Worm (Caenorhabditis elegans): ENCODE measurements around the gene Y75B7AR.1.

Y75B7AR.1 gene

DNA sequence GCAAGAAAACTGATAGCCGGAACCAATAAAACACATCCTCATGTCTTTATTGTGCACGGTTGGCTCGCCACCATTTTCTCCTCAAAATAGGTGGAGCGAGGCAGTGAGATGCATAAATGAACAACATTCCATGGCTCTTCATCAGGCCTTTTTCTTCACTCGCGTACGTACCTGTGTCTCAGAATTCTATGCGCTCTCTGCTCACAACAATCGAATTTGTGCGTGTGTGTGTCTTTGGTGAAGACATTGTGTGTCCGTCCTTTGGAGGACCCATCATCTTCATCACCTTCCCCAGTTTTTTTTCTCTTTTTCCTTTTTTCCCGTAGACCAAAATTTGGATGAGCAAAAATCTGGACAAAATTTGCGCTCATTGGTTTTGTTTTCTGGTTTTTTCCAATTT is 29.5 kb upstream of the Y75B7AR.1 start:
- TF ChIP-seq zip-2 (tag; optimal IDR thresholded peaks at IDR 0.05) (no peak), unc-62 (GFP tag; optimal IDR thresholded peaks at IDR 0.05 in 1 of 2) (peak in 1 of 2 experiments; percentile 36), unc-62 (tag; optimal IDR thresholded peaks at IDR 0.05) (no peak)

- peak; percentile 56 for TF ChIP-seq aha-1 (tag)
- TF ChIP-seq unc-130 (GFP tag; optimal IDR thresholded peaks at IDR 0.05) = no peak
Measured at ce11 chrV:1416154-1416553, 23.4 kb upstream of the Y75B7AR.1 start.

- TF ChIP-seq nhr-28 (tag; optimal IDR thresholded peaks at IDR 0.05) = peak; percentile 25
- no peak for TF ChIP-seq attf-4 (tag; optimal IDR thresholded peaks at IDR 0.05)
- no peak for TF ChIP-seq nhr-77 (tag; optimal IDR thresholded peaks at IDR 0.05)
- no peak for TF ChIP-seq lin-38 (GFP tag; IDR thresholded peaks at IDR 0.05)
- TF ChIP-seq unc-62 (GFP tag; optimal IDR thresholded peaks at IDR 0.05 in 1 of 2) = no peak
- TF ChIP-seq unc-62 (tag; optimal IDR thresholded peaks at IDR 0.05) = no peak
- TF ChIP-seq daf-16 (GFP tag; optimal IDR thresholded peaks at IDR 0.05) = no peak
- TF ChIP-seq daf-16 (tag; optimal IDR thresholded peaks at IDR 0.05) = peak; percentile 22
- TF ChIP-seq unc-39 (tag; optimal IDR thresholded peaks at IDR 0.05) = no peak
- TF ChIP-seq ZK337.2 (GFP tag; IDR thresholded peaks at IDR 0.05) = no peak
- TF ChIP-seq madf-5 (GFP tag; IDR thresholded peaks at IDR 0.05) = no peak
- no peak for TF ChIP-seq ztf-7 (tag; optimal IDR thresholded peaks at IDR 0.05)
- no peak for TF ChIP-seq nhr-111 (GFP tag; optimal IDR thresholded peaks at IDR 0.05)
- no peak for TF ChIP-seq egl-43 (GFP tag; IDR thresholded peaks at IDR 0.05)
- TF ChIP-seq lin-15B (tag; optimal IDR thresholded peaks at IDR 0.05) = no peak
- no peak for TF ChIP-seq mep-1 (tag; optimal IDR thresholded peaks at IDR 0.05)
- TF ChIP-seq lin-13 (GFP tag; optimal IDR thresholded peaks at IDR 0.05) = no peak
- no peak for TF ChIP-seq nhr-76 (tag; optimal IDR thresholded peaks at IDR 0.05)
- no peak for TF ChIP-seq aly-2 (tag; optimal IDR thresholded peaks at IDR 0.05)
- peak; percentile 72 for TF ChIP-seq dmd-6 (GFP tag; IDR thresholded peaks at IDR 0.05)
- no peak for TF ChIP-seq ceh-32 (tag; optimal IDR thresholded peaks at IDR 0.05; ENCODE audit: poor library complexity)
- TF ChIP-seq mdl-1 (tag; optimal IDR thresholded peaks at IDR 0.05) = no peak
- no peak for TF ChIP-seq daf-8 (GFP tag; IDR thresholded peaks at IDR 0.05)
- TF ChIP-seq hlh-11 (tag; optimal IDR thresholded peaks at IDR 0.05) = peak; percentile 38
- no peak for TF ChIP-seq php-3 (GFP tag; IDR thresholded peaks at IDR 0.05)
- no peak for TF ChIP-seq rbr-2 (tag; optimal IDR thresholded peaks at IDR 0.05)
- no peak for TF ChIP-seq jun-1 (tag; optimal IDR thresholded peaks at IDR 0.05)
- no peak for TF ChIP-seq mxl-3 (GFP tag; optimal IDR thresholded peaks at IDR 0.05)
- no peak for TF ChIP-seq duxl-1 (tag; optimal IDR thresholded peaks at IDR 0.05; ENCODE audit: poor library complexity)
- no peak for TF ChIP-seq lsy-2 (tag; optimal IDR thresholded peaks at IDR 0.05)
- TF ChIP-seq spr-3 (GFP tag; optimal IDR thresholded peaks at IDR 0.05) = no peak
- TF ChIP-seq nhr-48 (tag; optimal IDR thresholded peaks at IDR 0.05) = no peak
- no peak for TF ChIP-seq R02D3.7 (tag; optimal IDR thresholded peaks at IDR 0.05)
- no peak for TF ChIP-seq dpl-1 (GFP tag; optimal IDR thresholded peaks at IDR 0.05)
- TF ChIP-seq cey-2 (tag; optimal IDR thresholded peaks at IDR 0.05; ENCODE audit: borderline replicate concordance, insufficient read depth) = no peak
- TF ChIP-seq unc-130 (GFP tag; optimal IDR thresholded peaks at IDR 0.05) = no peak
- TF ChIP-seq D1046.2 (GFP tag; IDR thresholded peaks at IDR 0.05) = no peak
- no peak for TF ChIP-seq arid-1 (GFP tag; conservative IDR thresholded peaks at IDR 0.05)
- TF ChIP-seq set-16 (GFP tag; IDR thresholded peaks at IDR 0.05) = no peak
- no peak for TF ChIP-seq skn-1 (tag; optimal IDR thresholded peaks at IDR 0.05)
- no peak for TF ChIP-seq fkh-10 (GFP tag; optimal IDR thresholded peaks at IDR 0.05)
- peak in 1 of 2 experiments; percentile 49 for TF ChIP-seq hif-1 (tag; optimal IDR thresholded peaks at IDR 0.05)
- no peak for TF ChIP-seq mdt-29 (GFP tag; IDR thresholded peaks at IDR 0.05)
- no peak for TF ChIP-seq dmd-8 (GFP tag; IDR thresholded peaks at IDR 0.05)
- no peak for TF ChIP-seq lir-3 (tag; optimal IDR thresholded peaks at IDR 0.05)
Measured at ce11 chrV:1414615-1415433, 22.0 kb upstream of the Y75B7AR.1 start.
